Worm (Caenorhabditis elegans): ENCODE data around the gene K09F5.6.

K09F5.6 gene

ce11 chrX:7773714-7774318, 54.7 kb downstream of the K09F5.6 start (continued):
- no peak for TF ChIP-seq dpl-1 (GFP tag; optimal IDR thresholded peaks at IDR 0.05)
- TF ChIP-seq mdt-29 (GFP tag; IDR thresholded peaks at IDR 0.05): no peak
- TF ChIP-seq gei-8 (GFP tag; optimal IDR thresholded peaks at IDR 0.05): peak; percentile 3
- TF ChIP-seq T20F7.1 (GFP tag; optimal IDR thresholded peaks at IDR 0.05): no peak
- TF ChIP-seq hlh-11 (tag; optimal IDR thresholded peaks at IDR 0.05): peak; percentile 58
- no peak for TF ChIP-seq daf-12 (tag; optimal IDR thresholded peaks at IDR 0.05)
- TF ChIP-seq mxl-3 (GFP tag; optimal IDR thresholded peaks at IDR 0.05): peak; percentile 13
- no peak for TF ChIP-seq R02D3.7 (tag; optimal IDR thresholded peaks at IDR 0.05)
- no peak for TF ChIP-seq F37D6.2 (tag; optimal IDR thresholded peaks at IDR 0.05)
- TF ChIP-seq dmd-9 (GFP tag; IDR thresholded peaks at IDR 0.05): no peak
- TF ChIP-seq ceh-62 (tag; optimal IDR thresholded peaks at IDR 0.05): no peak
- TF ChIP-seq snpc-4 (tag; optimal IDR thresholded peaks at IDR 0.05): no peak
- peak; percentile 21; the same call in 1 of the 2 replicates for TF ChIP-seq dmd-6 (GFP tag; IDR thresholded peaks at IDR 0.05)

Measured in whole organism, L4 larva.